Worm (Caenorhabditis elegans): Measurements from ENCODE around the gene kdin-1.

kdin-1 gene

ce11 chrIV:11009928-11010327, 28.5 kb upstream of the kdin-1 start:
- TF ChIP-seq T26A8.4 (GFP tag; IDR thresholded peaks at IDR 0.05), result 0 out of 2 replicates have a peak, but pooled peaks have one; percentile 7
- TF ChIP-seq skn-1 (tag; optimal IDR thresholded peaks at IDR 0.05), result no peak
- TF ChIP-seq unc-62 (GFP tag; optimal IDR thresholded peaks at IDR 0.05 in 1 of 2), result peak in 1 of 2 experiments; percentile 96
- no peak for TF ChIP-seq unc-62 (tag; optimal IDR thresholded peaks at IDR 0.05)

ce11 chrIV:11011920-11012319, 26.5 kb upstream of the kdin-1 start, which contains the start of gene ndx-9:
TSS of gene ndx-9 (minus strand) at chrIV:11012020.
- TF ChIP-seq lin-38 (GFP tag; IDR thresholded peaks at IDR 0.05) (peak; percentile 32; the same call in 1 of the 2 replicates), F37D6.2 (tag; optimal IDR thresholded peaks at IDR 0.05) (no peak)

- TF ChIP-seq dpl-1 (GFP tag; optimal IDR thresholded peaks at IDR 0.05) (peak; percentile 6), duxl-1 (tag; optimal IDR thresholded peaks at IDR 0.05; ENCODE audit: poor library complexity) (peak; percentile 20), hlh-11 (tag; optimal IDR thresholded peaks at IDR 0.05) (peak; percentile 72), daf-16 (GFP tag; optimal IDR thresholded peaks at IDR 0.05) (no peak), daf-16 (tag; optimal IDR thresholded peaks at IDR 0.05) (peak; percentile 75), mdt-29 (GFP tag; IDR thresholded peaks at IDR 0.05) (no peak), tra-1 (GFP tag; IDR thresholded peaks at IDR 0.05) (0 out of 2 replicates have a peak, but pooled peaks have one; percentile 16), arid-1 (GFP tag; conservative IDR thresholded peaks at IDR 0.05) (0 out of 2 replicates have a peak, but pooled peaks have one; percentile 32), spr-1 (tag; optimal IDR thresholded peaks at IDR 0.05) (no peak), aha-1 (tag) (peak; percentile 77), T20F7.1 (GFP tag; optimal IDR thresholded peaks at IDR 0.05) (peak; percentile 35), pqm-1 (tag; optimal IDR thresholded peaks at IDR 0.05) (peak; percentile 92), ceh-44 (GFP tag; IDR thresholded peaks at IDR 0.05) (no peak), dmd-6 (GFP tag; IDR thresholded peaks at IDR 0.05) (peak; percentile 75), ZK337.2 (GFP tag; IDR thresholded peaks at IDR 0.05) (no peak), lir-3 (tag; optimal IDR thresholded peaks at IDR 0.05) (no peak), mep-1 (tag; optimal IDR thresholded peaks at IDR 0.05) (peak; percentile 38), hlh-30 (tag; optimal IDR thresholded peaks at IDR 0.05; ENCODE audit: insufficient read depth) (peak; percentile 59), unc-130 (GFP tag; optimal IDR thresholded peaks at IDR 0.05) (no peak), lin-38 (GFP tag; IDR thresholded peaks at IDR 0.05) (0 out of 2 replicates have a peak, but pooled peaks have one; percentile 13), sdz-12 (GFP tag; optimal IDR thresholded peaks at IDR 0.05) (no peak), fkh-10 (GFP tag; optimal IDR thresholded peaks at IDR 0.05) (no peak), ces-1 (GFP tag; optimal IDR thresholded peaks at IDR 0.05) (no peak), cey-2 (tag; optimal IDR thresholded peaks at IDR 0.05; ENCODE audit: borderline replicate concordance, insufficient read depth) (no peak), rbr-2 (tag; optimal IDR thresholded peaks at IDR 0.05) (no peak), nhr-77 (tag; optimal IDR thresholded peaks at IDR 0.05) (peak; percentile 59), gei-8 (GFP tag; optimal IDR thresholded peaks at IDR 0.05) (no peak), dve-1 (tag; optimal IDR thresholded peaks at IDR 0.05; ENCODE audit: insufficient read depth) (peak; percentile 68), zip-11 (GFP tag; IDR thresholded peaks at IDR 0.05) (no peak), mxl-3 (GFP tag; optimal IDR thresholded peaks at IDR 0.05) (peak; percentile 40), F10B5.3 (tag; optimal IDR thresholded peaks at IDR 0.05) (no peak), mdl-1 (tag; optimal IDR thresholded peaks at IDR 0.05) (peak in 1 of 2 experiments; percentile 78), nhr-28 (tag; optimal IDR thresholded peaks at IDR 0.05) (peak; percentile 61), Y48G9A.11 (GFP tag; IDR thresholded peaks at IDR 0.05) (no peak), zip-2 (tag; optimal IDR thresholded peaks at IDR 0.05) (no peak), nhr-111 (GFP tag; optimal IDR thresholded peaks at IDR 0.05) (no peak), Y75B8A.6 (GFP tag; IDR thresholded peaks at IDR 0.05) (no peak), R02D3.7 (tag; optimal IDR thresholded peaks at IDR 0.05) (no peak)
These were observed 22.6 kb upstream of the kdin-1 start, which contains the start of gene F13H10.3 for ce11 chrIV:11015881-11016280. TSS of gene F13H10.3 (minus strand) at chrIV:11015953.
